Fruit fly (Drosophila melanogaster) whole organism, pupa: Measurements from ENCODE around the gene a5.

ENCODE experiments used
- CG10348 ChIP-seq: fragments of 200-800 bp; sonication (Bioruptor generic); IDR thresholded peaks from 2 replicates; pipeline ENCODE4 v1.3.6; 2022; ENCODE audit warnings: missing biosample characterization, missing genetic modification characterization
- CG14655 ChIP-seq: fragments of 200-800 bp; sonication (Bioruptor generic); optimal IDR thresholded peaks from 3 replicates; lab custom pipeline; 2017; ENCODE audit warnings: mild to moderate bottlenecking, missing biosample characterization, missing genetic modification reagents, missing genetic modification characterization
- CG15710 ChIP-seq: fragments of 200-800 bp; sonication (Bioruptor generic); optimal IDR thresholded peaks from 2 replicates; lab custom pipeline; 2018; ENCODE audit warnings: missing biosample characterization, mild to moderate bottlenecking, missing genetic modification characterization, moderate library complexity
- CG17806 ChIP-seq: fragments of 200-800 bp; sonication (Bioruptor generic); optimal IDR thresholded peaks from 2 replicates; lab custom pipeline; 2018; ENCODE audit warnings: missing biosample characterization, mild to moderate bottlenecking, missing genetic modification characterization, moderate library complexity
- CG4496 ChIP-seq: fragments of 200-800 bp; sonication (Bioruptor generic); IDR thresholded peaks from 3 replicates; pipeline ENCODE4 v1.3.6; 2022; ENCODE audit warnings: missing biosample characterization, missing genetic modification characterization
- CG8159 ChIP-seq: fragments of 200-800 bp; sonication (Bioruptor generic); optimal IDR thresholded peaks from 3 replicates; lab custom pipeline; 2018; ENCODE audit warnings: missing biosample characterization, mild to moderate bottlenecking, missing genetic modification characterization, moderate library complexity
- EcR ChIP-seq: fragments of 200-800 bp; sonication (Bioruptor generic); optimal IDR thresholded peaks from 3 replicates; lab custom pipeline; 2019; ENCODE audit warnings: missing biosample characterization, missing genetic modification characterization, mild to moderate bottlenecking, moderate library complexity, missing genetic modification reagents
- Ets98B ChIP-seq: fragments of 200-800 bp; sonication (Bioruptor generic); IDR thresholded peaks from 2 replicates; pipeline ENCODE4 v1.3.6; 2022; ENCODE audit warnings: missing biosample characterization, missing genetic modification characterization
- Pif1B ChIP-seq: fragments of 200-800 bp; sonication (Bioruptor generic); optimal IDR thresholded peaks from 3 replicates; lab custom pipeline; 2016; ENCODE audit warnings: missing biosample characterization, missing genetic modification characterization
- Snoo ChIP-seq: fragments of 200-800 bp; sonication (Bioruptor generic); optimal IDR thresholded peaks from 3 replicates; lab custom pipeline; 2017; ENCODE audit warnings: missing biosample characterization, mild to moderate bottlenecking, missing genetic modification characterization, inconsistent platforms
- fd96Ca ChIP-seq: fragments of 200-800 bp; sonication (Bioruptor generic); IDR thresholded peaks from 3 replicates; pipeline ENCODE4 v1.3.6; 2022; ENCODE audit warnings: missing biosample characterization, missing genetic modification characterization
- rn ChIP-seq: fragments of 200-800 bp; sonication (Bioruptor generic); IDR thresholded peaks from 2 replicates; pipeline ENCODE4 v1.3.6; 2022; ENCODE audit warnings: missing biosample characterization, missing genetic modification characterization

DNA sequence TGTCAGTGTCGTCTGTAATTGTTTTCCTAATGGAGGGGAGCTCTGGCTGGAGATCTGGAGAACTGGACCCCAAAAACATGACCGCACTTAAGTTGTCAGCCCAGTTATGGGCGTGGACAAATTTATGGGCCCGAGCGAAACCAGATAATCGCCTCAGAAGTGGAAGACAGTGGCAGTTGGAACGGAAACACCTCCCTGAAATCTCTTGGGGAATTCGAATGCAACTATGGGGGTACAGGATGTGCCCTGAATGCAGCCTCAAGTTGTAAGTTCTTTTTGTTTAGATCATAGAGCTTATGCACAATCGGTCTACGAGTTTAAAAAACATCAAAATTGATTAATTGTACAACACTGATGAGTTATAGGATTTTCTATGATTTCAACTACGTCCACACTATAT is 38.7 kb downstream of the a5 start, which contains the start of gene CG14346:
- no peak for TF ChIP-seq fd96Ca (GFP tag; lab: Robert Waterston, UW)
- TF ChIP-seq CG17806 (tag; lab: Kevin White, UChicago): no peak
- TF ChIP-seq Ets98B (GFP tag; lab: Robert Waterston, UW): no peak
- TF ChIP-seq Pif1B (GFP tag; lab: Kevin White, UChicago): no peak
- no peak for TF ChIP-seq CG14655 (GFP tag; lab: Kevin White, UChicago)
- no peak for TF ChIP-seq CG4496 (GFP tag; lab: Robert Waterston, UW)
- TF ChIP-seq CG8159 (tag; lab: Kevin White, UChicago): no peak
- TF ChIP-seq EcR (GFP tag; lab: Kevin White, UChicago): no peak
- no peak for TF ChIP-seq CG15710
- no peak for TF ChIP-seq rn (GFP tag; lab: Robert Waterston, UW)
- no peak for TF ChIP-seq Snoo (tag; lab: Kevin White, UChicago)
- no peak for TF ChIP-seq CG10348
